In the genomic region with DNA sequence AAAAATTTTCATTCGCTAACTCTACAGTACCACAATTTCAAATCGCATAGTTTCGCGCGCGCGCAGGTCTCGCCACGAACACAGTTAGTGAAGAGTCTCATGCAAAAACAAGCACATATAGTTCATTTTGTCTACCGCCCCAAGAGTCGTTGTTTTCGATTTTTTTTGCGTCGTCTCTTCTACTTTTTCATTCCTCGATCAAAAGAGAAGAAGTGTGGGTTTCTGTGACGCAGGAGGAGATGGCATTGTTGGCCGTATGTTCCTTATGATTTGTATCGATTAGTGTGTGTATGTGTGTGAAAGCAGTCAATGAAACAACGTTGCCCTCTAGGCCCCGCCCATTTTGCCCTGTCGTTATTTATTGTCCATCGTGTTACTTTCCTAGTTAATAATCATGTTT, we compare ENCODE assay signal across 4 worm cellular contexts.
TF ChIP-seq lines count a peak whose summit lies in the region.

No protein-coding gene starts in this region.

TF ChIP-seq in whole organism, L1 larva, 84 proteins besides CTCF, POLR2A, EP300 and RAD21:
- TF ChIP-seq nhr-76 (tag; optimal IDR thresholded peaks at IDR 0.05; lab: Kevin White, UChicago) (no peak), blmp-1 (tag; optimal IDR thresholded peaks at IDR 0.05; lab: Kevin White, UChicago) (peak; percentile 54), alr-1 (tag; optimal IDR thresholded peaks at IDR 0.05; lab: Kevin White, UChicago; ENCODE audit: borderline replicate concordance) (no peak), rnt-1 (tag; optimal IDR thresholded peaks at IDR 0.05; lab: Kevin White, UChicago) (peak; percentile 29), lin-35 (GFP tag; optimal IDR thresholded peaks at IDR 0.05; lab: Kevin White, UChicago) (peak in 1 of 2 experiments; percentile 29), sox-4 (tag; optimal IDR thresholded peaks at IDR 0.05; lab: Kevin White, UChicago) (no peak), tbx-2 (tag; optimal IDR thresholded peaks at IDR 0.05; lab: Kevin White, UChicago) (no peak), grh-1 (GFP tag; IDR thresholded peaks at IDR 0.05; lab: Robert Waterston, UW) (no peak), tlp-1 (tag; optimal IDR thresholded peaks at IDR 0.05; lab: Kevin White, UChicago) (no peak), ets-5 (GFP tag; IDR thresholded peaks at IDR 0.05; lab: Robert Waterston, UW) (no peak), xbp-1 (tag; optimal IDR thresholded peaks at IDR 0.05; lab: Kevin White, UChicago) (no peak), nhr-85 (tag; lab: Kevin White, UChicago) (peak; percentile 65)

TF ChIP-seq in whole organism, L2 larva, 48 proteins besides CTCF, POLR2A, EP300 and RAD21:
- TF ChIP-seq nhr-129 (tag; optimal IDR thresholded peaks at IDR 0.05; lab: Kevin White, UChicago) (peak; percentile 21), ceh-16 (tag; optimal IDR thresholded peaks at IDR 0.05; lab: Kevin White, UChicago) (no peak), ZK546.5 (tag; optimal IDR thresholded peaks at IDR 0.05; lab: Kevin White, UChicago) (no peak), gmeb-1 (tag; optimal IDR thresholded peaks at IDR 0.05; lab: Kevin White, UChicago) (no peak)
TF ChIP-seq in whole organism, L2 larva: peak in this region for 1.

TF ChIP-seq in whole organism, L3 larva, 47 proteins besides CTCF, POLR2A, EP300 and RAD21:
- TF ChIP-seq ztf-11 (tag; optimal IDR thresholded peaks at IDR 0.05; lab: Kevin White, UChicago) (no peak), fkh-10 (GFP tag; optimal IDR thresholded peaks at IDR 0.05; lab: Kevin White, UChicago) (no peak), unc-62 (GFP tag; optimal IDR thresholded peaks at IDR 0.05; lab: Kevin White, UChicago) (no peak), fkh-2 (tag; optimal IDR thresholded peaks at IDR 0.05; lab: Kevin White, UChicago) (no peak), mml-1 (tag; optimal IDR thresholded peaks at IDR 0.05; lab: Kevin White, UChicago) (no peak), ama-1 (optimal IDR thresholded peaks at IDR 0.05; lab: Kevin White, UChicago) (peak; percentile 41), sea-2 (GFP tag; optimal IDR thresholded peaks at IDR 0.05; lab: Kevin White, UChicago) (no peak), ceh-28 (tag; optimal IDR thresholded peaks at IDR 0.05; lab: Kevin White, UChicago) (no peak), aly-2 (tag; optimal IDR thresholded peaks at IDR 0.05; lab: Kevin White, UChicago) (no peak), ztf-4 (tag; optimal IDR thresholded peaks at IDR 0.05; lab: Kevin White, UChicago) (no peak), nfya-1 (tag; optimal IDR thresholded peaks at IDR 0.05; lab: Kevin White, UChicago; ENCODE audit: insufficient read depth) (peak; percentile 23), egl-27 (tag; optimal IDR thresholded peaks at IDR 0.05; lab: Kevin White, UChicago) (no peak), pqm-1 (tag; optimal IDR thresholded peaks at IDR 0.05; lab: Kevin White, UChicago) (no peak), nhr-25 (tag; optimal IDR thresholded peaks at IDR 0.05; lab: Kevin White, UChicago) (peak; percentile 29), tbx-2 (tag; optimal IDR thresholded peaks at IDR 0.05; lab: Kevin White, UChicago) (no peak), nhr-67 (tag; optimal IDR thresholded peaks at IDR 0.05; lab: Kevin White, UChicago) (no peak), egl-5 (tag; optimal IDR thresholded peaks at IDR 0.05; lab: Kevin White, UChicago) (no peak), ZK546.5 (tag; optimal IDR thresholded peaks at IDR 0.05; lab: Kevin White, UChicago) (no peak), mdl-1 (tag; optimal IDR thresholded peaks at IDR 0.05; lab: Kevin White, UChicago) (no peak)

TF ChIP-seq in whole organism, L4 larva, 104 proteins besides CTCF, POLR2A, EP300 and RAD21:
- TF ChIP-seq hlh-30 (tag; optimal IDR thresholded peaks at IDR 0.05; lab: Kevin White, UChicago; ENCODE audit: insufficient read depth) (peak; percentile 48), mxl-3 (GFP tag; optimal IDR thresholded peaks at IDR 0.05; lab: Kevin White, UChicago) (peak; percentile 44), unc-62 (GFP tag; optimal IDR thresholded peaks at IDR 0.05 in 1 of 2; lab: Kevin White, UChicago) (peak in 1 of 2 experiments; percentile 87), unc-62 (tag; optimal IDR thresholded peaks at IDR 0.05; lab: Kevin White, UChicago) (no peak), nhr-28 (tag; optimal IDR thresholded peaks at IDR 0.05; lab: Kevin White, UChicago) (peak; percentile 5), ceh-20 (GFP tag; IDR thresholded peaks at IDR 0.05; lab: Robert Waterston, UW) (no peak), zag-1 (tag; optimal IDR thresholded peaks at IDR 0.05; lab: Kevin White, UChicago) (no peak), fos-1 (tag; optimal IDR thresholded peaks at IDR 0.05; lab: Kevin White, UChicago) (no peak), F37D6.2 (tag; optimal IDR thresholded peaks at IDR 0.05; lab: Kevin White, UChicago) (no peak)

Comparison
In these comparisons a context has a peak if more than half of its experiments do, and no peak if none do; other contexts are left out.
1. Of the 29 proteins assayed by ChIP-seq in both whole organism, L4 larva and whole organism, L1 larva: peak only in whole organism, L4 larva: nhr-28; only in whole organism, L1 larva: none; in both: none; in neither: 27; mixed calls (peak in some experiments, not most) for 1.